Worm (Caenorhabditis elegans) whole organism, late embryonic: ENCODE data around the gene nhr-258.
A peak's percentile ranks its signal among the peaks of the same experiment; 100 is the strongest.

Experiments used
- T23F11.4 ChIP-seq: fragments of 200-800 bp; sonication (Bioruptor generic); optimal IDR thresholded peaks from 2 replicates; lab custom pipeline; 2018; ENCODE audit warnings: mild to moderate bottlenecking, missing genetic modification characterization, missing compliant biosample characterization
- ama-1 ChIP-seq: fragments of 150-350 bp; optimal IDR thresholded peaks from 2 replicates; lab custom pipeline; 2014
- ceh-24 ChIP-seq: sonication (generic microtip); optimal IDR thresholded peaks from 2 replicates; lab custom pipeline; 2016; ENCODE audit warnings: mild to moderate bottlenecking, missing genetic modification characterization, missing compliant biosample characterization
- ceh-31 ChIP-seq: sonication (generic microtip); optimal IDR thresholded peaks from 2 replicates; lab custom pipeline; 2016; ENCODE audit warnings: missing genetic modification characterization, missing compliant biosample characterization
- ceh-45 ChIP-seq: fragments of 200-800 bp; sonication (Bioruptor generic); IDR thresholded peaks from 2 replicates; pipeline ENCODE4 v1.3.6; 2022; ENCODE audit warnings: missing genetic modification reagents, missing genetic modification characterization, missing compliant biosample characterization
- ceh-6 ChIP-seq: fragments of 200-800 bp; sonication (Bioruptor generic); optimal IDR thresholded peaks from 2 replicates; lab custom pipeline; 2018; ENCODE audit warnings: mild to moderate bottlenecking, missing genetic modification characterization, missing compliant biosample characterization
- che-1 ChIP-seq: sonication (generic microtip); optimal IDR thresholded peaks from 2 replicates; lab custom pipeline; 2016; ENCODE audit warnings: mild to moderate bottlenecking, missing genetic modification characterization, missing compliant biosample characterization
- dve-1 ChIP-seq: sonication (generic microtip); optimal IDR thresholded peaks from 2 replicates; lab custom pipeline; 2017; ENCODE audit warnings: antibody characterized with exemption, mild to moderate bottlenecking, missing genetic modification characterization, missing compliant biosample characterization
- elt-4 ChIP-seq: sonication (generic microtip); optimal IDR thresholded peaks from 2 replicates; lab custom pipeline; 2016; ENCODE audit warnings: missing genetic modification characterization, missing compliant biosample characterization
- fax-1 ChIP-seq: sonication (generic microtip); optimal IDR thresholded peaks from 2 replicates; lab custom pipeline; 2016; ENCODE audit warnings: missing genotype, missing genetic modification characterization, missing compliant biosample characterization
- fkh-10 ChIP-seq: fragments of 150-350 bp; optimal IDR thresholded peaks from 2 replicates; lab custom pipeline; 2014; ENCODE audit warnings: missing biosample characterization, missing genetic modification reagents, missing genetic modification characterization
- fkh-6 ChIP-seq: sonication (generic microtip); optimal IDR thresholded peaks from 2 replicates; lab custom pipeline; 2016; ENCODE audit warnings: missing genetic modification characterization, missing compliant biosample characterization
- hlh-13 ChIP-seq: fragments of 200-800 bp; sonication (Bioruptor generic); optimal IDR thresholded peaks from 2 replicates; lab custom pipeline; 2018; ENCODE audit warnings: mild to moderate bottlenecking, missing genetic modification characterization, missing compliant biosample characterization
- lim-6 ChIP-seq: sonication (generic microtip); optimal IDR thresholded peaks from 2 replicates; lab custom pipeline; 2016; ENCODE audit warnings: missing genetic modification characterization, missing compliant biosample characterization
- madf-2 ChIP-seq: sonication (generic microtip); optimal IDR thresholded peaks from 2 replicates; lab custom pipeline; 2017; ENCODE audit warnings: missing genetic modification characterization, missing compliant biosample characterization
- nhr-11 ChIP-seq: fragments of 150-350 bp; optimal IDR thresholded peaks from 2 replicates; lab custom pipeline; 2014; ENCODE audit warnings: missing biosample characterization, missing genetic modification characterization
- npax-4 ChIP-seq: sonication (generic microtip); optimal IDR thresholded peaks from 2 replicates; lab custom pipeline; 2016; ENCODE audit warnings: missing genetic modification characterization, missing compliant biosample characterization
- odd-2 ChIP-seq: sonication (generic microtip); optimal IDR thresholded peaks from 2 replicates; lab custom pipeline; 2017; ENCODE audit warnings: antibody characterized with exemption, mild to moderate bottlenecking, missing genetic modification characterization, missing compliant biosample characterization
- pag-3 ChIP-seq: sonication (generic microtip); optimal IDR thresholded peaks from 2 replicates; lab custom pipeline; 2016; ENCODE audit warnings: missing compliant biosample characterization, missing genetic modification characterization, borderline replicate concordance
- pax-1 ChIP-seq: fragments of 150-350 bp; optimal IDR thresholded peaks from 2 replicates; lab custom pipeline; 2014; ENCODE audit warnings: missing biosample characterization, missing genetic modification characterization
- pha-2 ChIP-seq: sonication (generic microtip); optimal IDR thresholded peaks from 2 replicates; lab custom pipeline; 2017; ENCODE audit warnings: mild to moderate bottlenecking, missing genetic modification characterization, missing compliant biosample characterization
- pros-1 ChIP-seq: fragments of 150-350 bp; optimal IDR thresholded peaks from 2 replicates; lab custom pipeline; 2014; ENCODE audit warnings: missing biosample characterization, missing genetic modification reagents, missing genetic modification characterization
- sdc-2 ChIP-seq: sonication (generic microtip); optimal IDR thresholded peaks from 2 replicates; lab custom pipeline; 2016; ENCODE audit warnings: missing genotype, missing genetic modification characterization, missing compliant biosample characterization
- sox-4 ChIP-seq: sonication (generic microtip); optimal IDR thresholded peaks from 2 replicates; lab custom pipeline; 2017; ENCODE audit warnings: mild to moderate bottlenecking, missing genetic modification characterization, inconsistent platforms, missing compliant biosample characterization
- tbx-2 ChIP-seq: sonication (generic microtip); optimal IDR thresholded peaks from 2 replicates; lab custom pipeline; 2016; ENCODE audit warnings: missing genetic modification characterization, missing compliant biosample characterization
- unc-3 ChIP-seq, 2 experiments: fragments of 200-800 bp in 1 of 2; sonication (Bioruptor generic) in 1 of 2; sonication (generic microtip) in 1 of 2; conservative IDR thresholded peaks in 1 of 2; optimal IDR thresholded peaks in 1 of 2; 2 replicates each; pipeline versions ENCODE4 v1.3.6 to Lab custom; 2016 to 2022; ENCODE audit warnings: missing compliant biosample characterization in 2 of 2, missing genetic modification characterization in 2 of 2, missing genetic modification reagents in 1 of 2
- unc-42 ChIP-seq: sonication (generic microtip); optimal IDR thresholded peaks from 2 replicates; lab custom pipeline; 2016; ENCODE audit warnings: missing genotype, missing genetic modification characterization, missing compliant biosample characterization
- unc-86 ChIP-seq: sonication (generic microtip); optimal IDR thresholded peaks from 2 replicates; lab custom pipeline; 2016; ENCODE audit warnings: missing genetic modification characterization, missing compliant biosample characterization
- ztf-16 ChIP-seq: sonication (generic microtip); optimal IDR thresholded peaks from 2 replicates; lab custom pipeline; 2017; ENCODE audit warnings: missing genetic modification characterization, missing compliant biosample characterization

nhr-258 gene

DNA sequence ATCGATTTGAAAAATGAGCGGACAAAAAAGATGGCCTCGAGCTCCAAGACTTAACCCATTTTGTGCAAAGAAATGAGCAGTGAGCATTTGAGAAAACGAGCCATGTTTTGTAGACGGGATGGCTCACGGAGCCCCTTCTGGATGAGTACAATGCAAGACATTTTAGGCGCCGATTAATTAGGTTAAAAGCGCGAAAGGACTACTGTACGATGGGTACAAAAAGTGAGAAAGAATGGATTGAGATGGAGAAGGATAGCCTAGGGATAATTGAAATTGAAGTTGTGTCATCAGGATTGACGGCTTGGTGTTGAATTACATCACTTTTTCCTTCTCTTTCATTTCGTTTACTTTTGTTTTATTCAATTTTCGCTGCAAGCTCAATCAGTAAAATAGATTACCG is 36.0 kb downstream of the nhr-258 start:
- TF ChIP-seq unc-3 (GFP tag; conservative IDR thresholded peaks at IDR 0.05; lab: Robert Waterston, UW) (no peak), unc-3 (tag; optimal IDR thresholded peaks at IDR 0.05; lab: Kevin White, UChicago) (no peak), unc-42 (peak; percentile 62)

DNA sequence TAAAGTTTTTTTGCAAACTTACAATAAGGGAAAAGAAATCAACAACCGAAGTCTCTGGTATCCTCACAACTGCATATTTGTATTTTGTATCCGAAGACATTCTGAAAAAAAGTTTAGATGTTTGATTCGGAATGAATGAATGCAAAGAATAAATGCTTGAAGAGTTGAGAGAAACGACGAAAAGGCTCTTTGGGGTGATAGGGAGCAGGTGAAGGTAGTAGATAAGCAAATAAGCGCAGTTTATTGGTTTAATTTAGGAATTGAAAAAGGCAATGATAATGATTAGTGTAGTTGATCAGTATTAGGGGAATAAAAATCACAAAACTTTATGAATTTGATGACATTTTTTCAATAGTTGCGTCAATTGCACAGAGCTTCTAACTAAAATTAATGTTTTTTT is 41.8 kb downstream of the nhr-258 start, which contains the start of gene nsy-7:
TSS of gene nsy-7 (minus strand) at position 101 of the 400 bp plus-strand sequence.
- TF ChIP-seq madf-2 (tag; lab: Kevin White, UChicago), result no peak
- no peak for TF ChIP-seq hlh-13 (GFP tag; lab: Kevin White, UChicago)
- no peak for TF ChIP-seq elt-4 (tag; lab: Kevin White, UChicago)
- TF ChIP-seq lim-6 (tag; lab: Kevin White, UChicago), result no peak
- TF ChIP-seq ceh-45, result no peak
- no peak for TF ChIP-seq fkh-6 (tag; lab: Kevin White, UChicago)
- TF ChIP-seq dve-1 (tag; lab: Kevin White, UChicago), result no peak
- TF ChIP-seq ama-1 (lab: Kevin White, UChicago), result no peak
- TF ChIP-seq tbx-2 (tag; lab: Kevin White, UChicago), result no peak
- no peak for TF ChIP-seq T23F11.4
- no peak for TF ChIP-seq fax-1 (tag; lab: Kevin White, UChicago)
- TF ChIP-seq pax-1, result no peak
- TF ChIP-seq ceh-6 (GFP tag; lab: Kevin White, UChicago), result no peak
- TF ChIP-seq odd-2 (tag; lab: Kevin White, UChicago), result no peak
- no peak for TF ChIP-seq ceh-24 (tag; lab: Kevin White, UChicago)

DNA sequence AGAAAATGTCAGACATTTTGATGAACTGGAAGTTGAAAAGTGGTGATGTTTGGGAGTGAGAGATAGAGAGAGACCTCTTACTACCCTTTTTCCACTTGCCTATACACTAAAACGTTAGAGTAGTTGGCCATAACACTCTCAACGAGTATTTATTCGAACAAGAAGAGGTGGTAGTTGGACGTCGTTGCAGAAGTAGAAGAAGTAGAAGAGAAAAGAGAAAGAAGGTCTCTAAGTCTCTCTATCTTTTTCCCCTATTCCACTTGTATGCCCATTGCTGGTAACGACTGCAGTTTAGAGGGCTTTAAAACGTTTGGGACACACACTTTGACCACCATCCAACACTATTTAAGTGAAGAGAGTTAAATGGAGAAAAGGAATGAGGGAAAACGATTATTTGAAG is 46.8 kb downstream of the nhr-258 start:
- TF ChIP-seq ztf-16 (tag; lab: Kevin White, UChicago) (no peak), odd-2 (tag; lab: Kevin White, UChicago) (no peak), pha-2 (tag; lab: Kevin White, UChicago) (no peak), sdc-2 (tag; lab: Kevin White, UChicago) (no peak), pax-1 (no peak), pag-3 (no peak), che-1 (no peak), nhr-11 (tag; lab: Kevin White, UChicago) (no peak), ceh-31 (tag; lab: Kevin White, UChicago) (no peak), unc-86 (no peak), sox-4 (tag; lab: Kevin White, UChicago) (no peak), fkh-10 (GFP tag; lab: Kevin White, UChicago) (no peak), fkh-6 (tag; lab: Kevin White, UChicago) (no peak), npax-4 (tag; lab: Kevin White, UChicago) (no peak), ceh-24 (tag; lab: Kevin White, UChicago) (no peak), unc-3 (GFP tag; conservative IDR thresholded peaks at IDR 0.05; lab: Robert Waterston, UW) (no peak), unc-3 (tag; optimal IDR thresholded peaks at IDR 0.05; lab: Kevin White, UChicago) (no peak)

DNA sequence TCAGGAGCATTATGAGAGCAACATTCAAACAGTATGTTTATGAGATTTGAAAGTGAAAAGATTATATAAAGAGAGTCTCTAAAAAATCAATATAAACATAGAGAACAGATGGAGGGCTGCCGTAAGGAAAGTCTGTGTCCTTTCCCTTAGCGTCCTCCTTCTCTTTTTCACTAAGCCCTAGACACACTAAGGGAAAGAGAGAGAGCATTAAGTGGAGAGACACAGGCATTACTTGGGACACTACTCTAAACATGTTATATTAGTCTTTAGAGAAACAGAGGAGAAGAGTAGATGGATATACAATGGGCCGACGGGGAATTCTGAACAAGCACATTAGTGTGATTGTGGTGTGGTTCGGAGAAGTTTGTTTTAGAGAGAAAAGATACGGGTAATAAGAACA is 51.6 kb downstream of the nhr-258 start:
- TF ChIP-seq pros-1 (tag; lab: Kevin White, UChicago) (no peak), unc-42 (peak; percentile 7)
- TF ChIP-seq, all 69 proteins: peak for 1
